Fruit fly (Drosophila melanogaster): ENCODE results near the gene CG4520.

CG4520 gene

dm6 chr3R:15793372-15793802 lies 48.9 kb downstream of the CG4520 start, which contains the start of gene nsl1:
nsl1 (plus strand) TSS chr3R:15793782.
- peak; percentile 97 for TF ChIP-seq CG12155 (GFP tag; optimal IDR thresholded peaks at IDR 0.05)
- TF ChIP-seq NfI (GFP tag; optimal IDR thresholded peaks at IDR 0.05), result peak; percentile 42
- TF ChIP-seq CG8359 (GFP tag; optimal IDR thresholded peaks at IDR 0.05; ENCODE audit: borderline replicate concordance), result no peak
- TF ChIP-seq C15 (GFP tag; IDR thresholded peaks at IDR 0.05), result 0 out of 3 replicates have a peak, but pooled peaks have one; percentile 7
- peak; percentile 34 for TF ChIP-seq tin (GFP tag; optimal IDR thresholded peaks at IDR 0.05)
- no peak for TF ChIP-seq CG15011 (GFP tag; optimal IDR thresholded peaks at IDR 0.05)
- TF ChIP-seq ase (GFP tag; IDR thresholded peaks at IDR 0.05), result 0 out of 3 replicates have a peak, but pooled peaks have one; percentile 25
- TF ChIP-seq D19A (tag; optimal IDR thresholded peaks at IDR 0.05), result peak; percentile 38
- TF ChIP-seq YL-1 (GFP tag; optimal IDR thresholded peaks at IDR 0.05), result peak; percentile 94
- TF ChIP-seq hkb (optimal IDR thresholded peaks at IDR 0.05), result peak; percentile 67
- TF ChIP-seq hkb (GFP tag; IDR thresholded peaks at IDR 0.05), result 0 out of 2 replicates have a peak, but pooled peaks have one; percentile 11
- TF ChIP-seq CG18476 (GFP tag; optimal IDR thresholded peaks at IDR 0.05), result peak; percentile 38
- peak; percentile 58 for TF ChIP-seq Lhr (GFP tag; optimal IDR thresholded peaks at IDR 0.05)
- TF ChIP-seq ewg (GFP tag; optimal IDR thresholded peaks at IDR 0.05), result peak; percentile 89
- no peak for TF ChIP-seq NC2β (GFP tag; optimal IDR thresholded peaks at IDR 0.05)
- TF ChIP-seq Hmr (GFP tag; optimal IDR thresholded peaks at IDR 0.05), result peak; percentile 50
- no peak for TF ChIP-seq Dfd (GFP tag; optimal IDR thresholded peaks at IDR 0.05)
- TF ChIP-seq CG32767 (GFP tag; IDR thresholded peaks at IDR 0.05), result peak; percentile 41; the same call in 1 of the 2 replicates
- TF ChIP-seq H15 (GFP tag; IDR thresholded peaks at IDR 0.05), result no peak
- no peak for TF ChIP-seq CG4282 (GFP tag; optimal IDR thresholded peaks at IDR 0.05)
- TF ChIP-seq phol (tag; optimal IDR thresholded peaks at IDR 0.05), result peak; percentile 62
- peak; percentile 54 for TF ChIP-seq tup (GFP tag; optimal IDR thresholded peaks at IDR 0.05)
- TF ChIP-seq Xbp1 (GFP tag; optimal IDR thresholded peaks at IDR 0.05), result peak; percentile 55
- TF ChIP-seq bsh (GFP tag; optimal IDR thresholded peaks at IDR 0.05), result peak in 1 of 2 experiments; percentile 31
- no peak for TF ChIP-seq Ada2b (GFP tag; IDR thresholded peaks at IDR 0.05)
- TF ChIP-seq trem (tag; optimal IDR thresholded peaks at IDR 0.05), result peak; percentile 96
- TF ChIP-seq CG1529 (GFP tag; optimal IDR thresholded peaks at IDR 0.05), result peak; percentile 7
- TF ChIP-seq repo (GFP tag; optimal IDR thresholded peaks at IDR 0.05), result no peak
- peak; percentile 64 for TF ChIP-seq lab (GFP tag; optimal IDR thresholded peaks at IDR 0.05)
- peak; percentile 90 for TF ChIP-seq mld (GFP tag; IDR thresholded peaks at IDR 0.05; ENCODE audit: partially characterized antibody)
- TF ChIP-seq Dll (GFP tag; IDR thresholded peaks at IDR 0.05; ENCODE audit: partially characterized antibody), result peak; percentile 97
- peak; percentile 73 for TF ChIP-seq corto (GFP tag; optimal IDR thresholded peaks at IDR 0.05)
- TF ChIP-seq tap (tag; optimal IDR thresholded peaks at IDR 0.05), result peak; percentile 8
- TF ChIP-seq CG34224 (GFP tag; IDR thresholded peaks at IDR 0.05; ENCODE audit: partially characterized antibody), result peak; percentile 98
- TF ChIP-seq unc-4 (GFP tag; IDR thresholded peaks at IDR 0.05; ENCODE audit: partially characterized antibody), result peak; percentile 95
- peak; percentile 79 for TF ChIP-seq lbe (GFP tag; optimal IDR thresholded peaks at IDR 0.05)
- TF ChIP-seq CG7271 (tag; optimal IDR thresholded peaks at IDR 0.05), result peak; percentile 8
- TF ChIP-seq CG15514 (GFP tag; optimal IDR thresholded peaks at IDR 0.05), result peak; percentile 71
- TF ChIP-seq CG16813 (GFP tag; IDR thresholded peaks at IDR 0.05; ENCODE audit: partially characterized antibody), result peak; percentile 98
- peak; percentile 88 for TF ChIP-seq nom (GFP tag; optimal IDR thresholded peaks at IDR 0.05)
- peak; percentile 88; the same call in 3 of the 4 replicates for TF ChIP-seq chinmo (GFP tag; IDR thresholded peaks at IDR 0.05; ENCODE audit: partially characterized antibody)
- 0 out of 2 replicates have a peak, but pooled peaks have one; percentile 31 for TF ChIP-seq CG31441 (GFP tag; IDR thresholded peaks at IDR 0.05)
- TF ChIP-seq CG3407 (GFP tag; optimal IDR thresholded peaks at IDR 0.05), result no peak
- TF ChIP-seq sd (tag; optimal IDR thresholded peaks at IDR 0.05), result no peak
- peak; percentile 39 for TF ChIP-seq Dp (GFP tag; optimal IDR thresholded peaks at IDR 0.05)
- TF ChIP-seq aop (GFP tag; IDR thresholded peaks at IDR 0.05), result peak; percentile 19; the same call in 1 of the 2 replicates
- peak; percentile 11 for TF ChIP-seq CG1233 (GFP tag; optimal IDR thresholded peaks at IDR 0.05)
- peak; percentile 6 for TF ChIP-seq ab (GFP tag; optimal IDR thresholded peaks at IDR 0.05)
- no peak for TF ChIP-seq CG11695 (GFP tag; IDR thresholded peaks at IDR 0.05)

All from whole organism, embryonic.